Fruit fly (Drosophila melanogaster) whole organism, embryonic: ENCODE results near the gene CG42824.

ENCODE experiments used
- Asciz ChIP-seq: fragments of 200-800 bp; sonication (Bioruptor generic); optimal IDR thresholded peaks from 2 replicates; lab custom pipeline; 2017; ENCODE audit warnings: missing biosample characterization, mild to moderate bottlenecking, missing genetic modification characterization, missing genetic modification reagents
- Bgb ChIP-seq: fragments of 200-800 bp; sonication (Bioruptor generic); IDR thresholded peaks from 2 replicates; pipeline ENCODE4 v1.3.6; 2022; ENCODE audit warnings: missing biosample characterization, missing genetic modification characterization; ENCODE audit not compliant: partially characterized antibody
- CG10147 ChIP-seq: fragments of 200-800 bp; sonication (Bioruptor generic); optimal IDR thresholded peaks from 2 replicates; lab custom pipeline; 2019; ENCODE audit warnings: missing biosample characterization, mild to moderate bottlenecking, missing genetic modification characterization, moderate library complexity
- CG10209 ChIP-seq: fragments of 200-800 bp; sonication (Bioruptor generic); optimal IDR thresholded peaks from 3 replicates; lab custom pipeline; 2017; ENCODE audit warnings: missing biosample characterization, mild to moderate bottlenecking, missing genetic modification characterization, missing genetic modification reagents
- CG1024 ChIP-seq: fragments of 200-800 bp; sonication (Bioruptor generic); IDR thresholded peaks from 2 replicates; pipeline ENCODE4 v1.3.6; 2022; ENCODE audit warnings: missing biosample characterization, missing genetic modification characterization
- CG11456 ChIP-seq: fragments of 200-800 bp; sonication (Bioruptor generic); IDR thresholded peaks from 3 replicates; pipeline ENCODE4 v1.3.6; 2022; ENCODE audit warnings: missing biosample characterization, missing genetic modification characterization
- CG12299 ChIP-seq: fragments of 200-800 bp; sonication (Bioruptor generic); optimal IDR thresholded peaks from 2 replicates; lab custom pipeline; 2018; ENCODE audit warnings: missing biosample characterization, mild to moderate bottlenecking, missing genetic modification characterization
- CG12659 ChIP-seq: fragments of 200-800 bp; sonication (Bioruptor generic); optimal IDR thresholded peaks from 3 replicates; lab custom pipeline; 2017; ENCODE audit warnings: mild to moderate bottlenecking, missing biosample characterization, missing genetic modification reagents, missing genetic modification characterization
- CG12744 ChIP-seq: fragments of 200-800 bp; sonication (Bioruptor generic); optimal IDR thresholded peaks from 2 replicates; lab custom pipeline; 2016; ENCODE audit warnings: missing biosample characterization, missing genetic modification characterization
- CG14710 ChIP-seq: fragments of 200-800 bp; sonication (Bioruptor generic); optimal IDR thresholded peaks from 3 replicates; lab custom pipeline; 2019; ENCODE audit warnings: missing biosample characterization, mild to moderate bottlenecking, missing genetic modification characterization, moderate library complexity
- CG14965 ChIP-seq: fragments of 200-800 bp; sonication (Bioruptor generic); optimal IDR thresholded peaks from 2 replicates; lab custom pipeline; 2016; ENCODE audit warnings: missing biosample characterization, missing genetic modification characterization, borderline replicate concordance
- CG15479 ChIP-seq: fragments of 200-800 bp; sonication (Bioruptor generic); optimal IDR thresholded peaks from 3 replicates; lab custom pipeline; 2019; ENCODE audit warnings: missing biosample characterization, mild to moderate bottlenecking, missing genetic modification characterization, moderate library complexity
- CG15696 ChIP-seq: fragments of 200-800 bp; sonication (Bioruptor generic); optimal IDR thresholded peaks from 2 replicates; lab custom pipeline; 2019; ENCODE audit warnings: missing biosample characterization, mild to moderate bottlenecking, missing genetic modification characterization, moderate library complexity
- CG1647 ChIP-seq: fragments of 200-800 bp; sonication (Bioruptor generic); optimal IDR thresholded peaks from 3 replicates; lab custom pipeline; 2016; ENCODE audit warnings: missing biosample characterization, missing genetic modification characterization
- CG17186 ChIP-seq: fragments of 200-800 bp; sonication (Bioruptor generic); optimal IDR thresholded peaks from 3 replicates; lab custom pipeline; 2017; ENCODE audit warnings: missing biosample characterization, missing genetic modification reagents, missing genetic modification characterization
- CG18599 ChIP-seq: fragments of 200-800 bp; sonication (Bioruptor generic); optimal IDR thresholded peaks from 3 replicates; lab custom pipeline; 2017; ENCODE audit warnings: missing biosample characterization, missing genetic modification characterization, mild to moderate bottlenecking, moderate library complexity, missing genetic modification reagents
- CG31388 ChIP-seq: fragments of 200-800 bp; sonication (Bioruptor generic); optimal IDR thresholded peaks from 2 replicates; lab custom pipeline; 2016; ENCODE audit warnings: missing biosample characterization, missing genetic modification characterization
- CG3995 ChIP-seq: fragments of 200-800 bp; sonication (Bioruptor generic); optimal IDR thresholded peaks from 3 replicates; lab custom pipeline; 2016; ENCODE audit warnings: missing biosample characterization, missing genetic modification characterization
- CG6854 ChIP-seq: fragments of 200-800 bp; sonication (Bioruptor generic); optimal IDR thresholded peaks from 3 replicates; lab custom pipeline; 2017; ENCODE audit warnings: missing biosample characterization, mild to moderate bottlenecking, missing genetic modification characterization
- CG8281 ChIP-seq: fragments of 200-800 bp; sonication (Bioruptor generic); optimal IDR thresholded peaks from 2 replicates; lab custom pipeline; 2018; ENCODE audit warnings: missing biosample characterization, mild to moderate bottlenecking, missing genetic modification characterization, moderate library complexity
- CG8765 ChIP-seq: fragments of 200-800 bp; sonication (Bioruptor generic); IDR thresholded peaks from 2 replicates; pipeline ENCODE4 v1.3.6; 2022; ENCODE audit warnings: missing biosample characterization, missing genetic modification characterization
- CG9797 ChIP-seq: fragments of 200-800 bp; sonication (Bioruptor generic); optimal IDR thresholded peaks from 3 replicates; lab custom pipeline; 2018; ENCODE audit warnings: missing biosample characterization, mild to moderate bottlenecking, missing genetic modification characterization
- Chrac-16 ChIP-seq: fragments of 200-800 bp; sonication (Bioruptor generic); optimal IDR thresholded peaks from 3 replicates; lab custom pipeline; 2016; ENCODE audit warnings: missing biosample characterization, missing genetic modification characterization
- Doc2 ChIP-seq: fragments of 200-800 bp; sonication (Bioruptor generic); IDR thresholded peaks from 2 replicates; pipeline ENCODE4 v1.3.6; 2022; ENCODE audit warnings: missing biosample characterization, missing genetic modification characterization
- ERR ChIP-seq: fragments of 200-800 bp; sonication (Bioruptor generic); optimal IDR thresholded peaks from 2 replicates; lab custom pipeline; 2016; ENCODE audit warnings: missing biosample characterization, missing genetic modification characterization
- Fer2 ChIP-seq: fragments of 200-800 bp; sonication (Bioruptor generic); optimal IDR thresholded peaks from 2 replicates; lab custom pipeline; 2018; ENCODE audit warnings: missing biosample characterization, mild to moderate bottlenecking, missing genetic modification characterization, moderate library complexity
- Fer3 ChIP-seq: fragments of 200-800 bp; sonication (Bioruptor generic); optimal IDR thresholded peaks from 2 replicates; lab custom pipeline; 2018; ENCODE audit warnings: missing biosample characterization, mild to moderate bottlenecking, missing genetic modification characterization, moderate library complexity
- HHEX ChIP-seq: fragments of 200-800 bp; sonication (Bioruptor generic); optimal IDR thresholded peaks from 3 replicates; lab custom pipeline; 2017; ENCODE audit warnings: missing biosample characterization, mild to moderate bottlenecking, missing genetic modification characterization, missing genetic modification reagents
- Lhr ChIP-seq: fragments of 200-800 bp; sonication (Bioruptor generic); optimal IDR thresholded peaks from 3 replicates; lab custom pipeline; 2017; ENCODE audit warnings: mild to moderate bottlenecking, missing biosample characterization, missing genetic modification reagents, missing genetic modification characterization
- Mes4 ChIP-seq: fragments of 200-800 bp; sonication (Bioruptor generic); optimal IDR thresholded peaks from 2 replicates; lab custom pipeline; 2016; ENCODE audit warnings: missing biosample characterization, missing genetic modification characterization
- Sin3A ChIP-seq: fragments of >200 bp; optimal IDR thresholded peaks from 2 replicates; lab custom pipeline; 2018
- Spps ChIP-seq: fragments of 200-800 bp; sonication (Bioruptor generic); optimal IDR thresholded peaks from 2 replicates; lab custom pipeline; 2018; ENCODE audit warnings: missing biosample characterization, mild to moderate bottlenecking, missing genetic modification characterization
- TFAM ChIP-seq: fragments of 200-800 bp; sonication (Bioruptor generic); optimal IDR thresholded peaks from 2 replicates; lab custom pipeline; 2017; ENCODE audit warnings: missing biosample characterization, missing genetic modification characterization, inconsistent platforms
- Usf ChIP-seq: fragments of 200-800 bp; sonication (Bioruptor generic); optimal IDR thresholded peaks from 2 replicates; lab custom pipeline; 2017; ENCODE audit warnings: missing genotype, missing biosample characterization, missing genetic modification characterization
- chinmo ChIP-seq: fragments of 200-800 bp; sonication (Bioruptor generic); IDR thresholded peaks from 4 replicates; pipeline ENCODE4 v1.3.6; 2022; ENCODE audit warnings: missing biosample characterization, missing genetic modification characterization; ENCODE audit not compliant: partially characterized antibody
- ci ChIP-seq: fragments of 200-800 bp; sonication (Bioruptor generic); IDR thresholded peaks from 3 replicates; pipeline ENCODE4 v1.3.6; 2022; ENCODE audit warnings: missing biosample characterization, missing genetic modification characterization
- eve ChIP-seq, 2 experiments: fragments of >200 bp; optimal IDR thresholded peaks; 2 replicates each; lab custom pipeline; 2017; ENCODE audit warnings: missing biosample characterization in 2 of 2, missing genetic modification characterization in 2 of 2
- grau ChIP-seq: fragments of 200-800 bp; optimal IDR thresholded peaks from 3 replicates; lab custom pipeline; 2019; ENCODE audit warnings: missing biosample characterization, mild to moderate bottlenecking, missing genetic modification characterization, moderate library complexity
- grn ChIP-seq: fragments of 200-800 bp; sonication (Bioruptor generic); optimal IDR thresholded peaks from 3 replicates; lab custom pipeline; 2017; ENCODE audit warnings: missing biosample characterization, missing genetic modification characterization
- her ChIP-seq: fragments of 200-800 bp; sonication (Bioruptor generic); optimal IDR thresholded peaks from 2 replicates; lab custom pipeline; 2016; ENCODE audit warnings: missing biosample characterization, missing genetic modification characterization
- insv ChIP-seq, 2 experiments: fragments of 200-800 bp; sonication (Bioruptor generic); optimal IDR thresholded peaks; 3 replicates each; lab custom pipeline; 2016 to 2018; ENCODE audit warnings: missing biosample characterization in 2 of 2, missing genetic modification characterization in 2 of 2
- kay ChIP-seq: fragments of 200-800 bp; sonication (Bioruptor generic); optimal IDR thresholded peaks from 2 replicates; lab custom pipeline; 2016; ENCODE audit warnings: missing biosample characterization, missing genetic modification characterization
- lov ChIP-seq, 2 experiments: fragments of 200-800 bp in 1 of 2; fragments of >200 bp in 1 of 2; sonication (Bioruptor generic) in 1 of 2; IDR thresholded peaks in 1 of 2; optimal IDR thresholded peaks in 1 of 2; 2 replicates in 1 of 2; 3 replicates in 1 of 2; pipeline versions ENCODE4 v1.3.6 to Lab custom; 2017 to 2022; ENCODE audit warnings: missing biosample characterization in 1 of 2, missing genetic modification characterization in 1 of 2
- odd ChIP-seq: fragments of 200-800 bp; sonication (Bioruptor generic); optimal IDR thresholded peaks from 2 replicates; lab custom pipeline; 2017; ENCODE audit warnings: missing biosample characterization, mild to moderate bottlenecking, missing genetic modification characterization
- sima ChIP-seq: fragments of 200-800 bp; sonication (Bioruptor generic); optimal IDR thresholded peaks from 2 replicates; lab custom pipeline; 2016; ENCODE audit warnings: missing biosample characterization, missing genetic modification characterization
- slbo ChIP-seq: fragments of 200-800 bp; sonication (Bioruptor generic); IDR thresholded peaks from 2 replicates; pipeline ENCODE4 v1.3.6; 2022; ENCODE audit warnings: missing biosample characterization, missing genetic modification characterization
- unc-4 ChIP-seq: fragments of 200-800 bp; sonication (Bioruptor generic); IDR thresholded peaks from 2 replicates; pipeline ENCODE4 v1.3.6; 2022; ENCODE audit warnings: missing biosample characterization, missing genetic modification characterization; ENCODE audit not compliant: partially characterized antibody
- unpg ChIP-seq: fragments of 200-800 bp; sonication (Bioruptor generic); optimal IDR thresholded peaks from 3 replicates; lab custom pipeline; 2018; ENCODE audit warnings: missing biosample characterization, mild to moderate bottlenecking, missing genetic modification characterization, moderate library complexity
- zfh2 ChIP-seq: fragments of 200-800 bp; sonication (Bioruptor generic); optimal IDR thresholded peaks from 2 replicates; lab custom pipeline; 2016; ENCODE audit warnings: missing biosample characterization, missing genetic modification characterization

The CG42824 gene

dm6 chr3R:17391313-17391845 lies 14.9 kb downstream of the CG42824 start, which contains the start of the genes Brf and sds22 (continued):
- TF ChIP-seq kay (GFP tag; lab: Kevin White, UChicago) (peak; percentile 98), Fer3 (tag; lab: Kevin White, UChicago) (peak; percentile 94), slbo (GFP tag; lab: Robert Waterston, UW) (peak; percentile 96), CG8765 (GFP tag; lab: Robert Waterston, UW) (peak; percentile 92), CG17186 (GFP tag; lab: Kevin White, UChicago) (peak; percentile 88), eve (GFP tag; optimal IDR thresholded peaks at IDR 0.05; lab: Kevin White, UChicago) (peak in 1 of 2 experiments; percentile 95), lov (optimal IDR thresholded peaks at IDR 0.05; lab: Kevin White, UChicago) (no peak), lov (GFP tag; IDR thresholded peaks at IDR 0.05; lab: Robert Waterston, UW) (peak; percentile 86; the same call in 2 of the 3 replicates), CG12744 (GFP tag; lab: Kevin White, UChicago) (peak; percentile 93), ERR (GFP tag; lab: Kevin White, UChicago) (peak; percentile 89), Usf (peak; percentile 93), CG10209 (GFP tag; lab: Kevin White, UChicago) (peak; percentile 95), CG10147 (peak; percentile 96), CG15479 (GFP tag; lab: Kevin White, UChicago) (no peak), Lhr (GFP tag; lab: Kevin White, UChicago) (peak; percentile 84), CG18599 (peak; percentile 96), CG9797 (GFP tag; lab: Kevin White, UChicago) (peak; percentile 53), CG12659 (GFP tag; lab: Kevin White, UChicago) (peak; percentile 96), Doc2 (GFP tag; lab: Robert Waterston, UW) (peak; percentile 72), CG1024 (GFP tag; lab: Robert Waterston, UW) (peak; percentile 86), Sin3A (lab: Kevin White, UChicago) (peak; percentile 39), Bgb (GFP tag; lab: Robert Waterston, UW) (peak; percentile 74), CG14965 (GFP tag; lab: Kevin White, UChicago) (peak; percentile 48), CG12299 (tag; lab: Kevin White, UChicago) (peak; percentile 90), Fer2 (tag; lab: Kevin White, UChicago) (peak; percentile 96), unc-4 (GFP tag; lab: Robert Waterston, UW) (peak; percentile 79), CG3995 (GFP tag; lab: Kevin White, UChicago) (peak; percentile 77), Asciz (peak; percentile 86), Chrac-16 (peak; percentile 98), CG31388 (GFP tag; lab: Kevin White, UChicago) (peak; percentile 95), her (GFP tag; lab: Kevin White, UChicago) (peak; percentile 88), HHEX (GFP tag; lab: Kevin White, UChicago) (peak; percentile 92), grau (tag; lab: Kevin White, UChicago) (peak; percentile 95), CG14710 (peak; percentile 97), CG8281 (tag; lab: Kevin White, UChicago) (peak; percentile 85), insv (GFP tag; optimal IDR thresholded peaks at IDR 0.05; lab: Kevin White, UChicago) (peak in 1 of 2 experiments; percentile 78), chinmo (GFP tag; lab: Robert Waterston, UW) (no peak), odd (GFP tag; lab: Kevin White, UChicago) (peak; percentile 88), ci (GFP tag; lab: Robert Waterston, UW) (peak; percentile 88), grn (GFP tag; lab: Kevin White, UChicago) (peak; percentile 61), zfh2 (GFP tag; lab: Kevin White, UChicago) (peak; percentile 98), CG1647 (GFP tag; lab: Kevin White, UChicago) (peak; percentile 95), CG15696 (tag; lab: Kevin White, UChicago) (peak; percentile 98), unpg (peak; percentile 96), CG6854 (peak; percentile 67), CG11456 (peak; percentile 90), TFAM (GFP tag; lab: Kevin White, UChicago) (peak; percentile 67), sima (peak; percentile 62), Spps (tag; lab: Kevin White, UChicago) (peak; percentile 93), Mes4 (GFP tag; lab: Kevin White, UChicago) (peak; percentile 87)
